Fruit fly (Drosophila melanogaster): ENCODE data around the gene CG42846.

Gene CG42846

dm6 chr3L:199754-200596, 31.4 kb downstream of the CG42846 start, which contains the start of the genes rno and mri (continued):
- TF ChIP-seq CG17568 (GFP tag; optimal IDR thresholded peaks at IDR 0.05) (no peak), exex (tag; optimal IDR thresholded peaks at IDR 0.05) (no peak), HLH54F (GFP tag; optimal IDR thresholded peaks at IDR 0.05) (peak; percentile 27), Ets97D (GFP tag; optimal IDR thresholded peaks at IDR 0.05) (peak; percentile 71), Oaz (GFP tag; IDR thresholded peaks at IDR 0.05) (peak; percentile 63), CG13287 (GFP tag; IDR thresholded peaks at IDR 0.05; ENCODE audit: partially characterized antibody) (peak; percentile 92), CG17328 (GFP tag; IDR thresholded peaks at IDR 0.05) (peak; percentile 78), BtbVII (GFP tag; optimal IDR thresholded peaks at IDR 0.05) (peak; percentile 3), Dll (GFP tag; IDR thresholded peaks at IDR 0.05; ENCODE audit: partially characterized antibody) (peak; percentile 95), pzg (GFP tag; optimal IDR thresholded peaks at IDR 0.05) (peak; percentile 35), CG6813 (GFP tag; optimal IDR thresholded peaks at IDR 0.05) (peak; percentile 14), CG4617 (GFP tag; optimal IDR thresholded peaks at IDR 0.05; ENCODE audit: borderline replicate concordance) (peak; percentile 58), CG30020 (tag; optimal IDR thresholded peaks at IDR 0.05) (peak; percentile 83), CG13296 (GFP tag; optimal IDR thresholded peaks at IDR 0.05) (no peak), jigr1 (GFP tag; IDR thresholded peaks at IDR 0.05) (peak; percentile 72; the same call in 1 of the 3 replicates), seq (GFP tag; IDR thresholded peaks at IDR 0.05) (no peak), CG6175 (GFP tag; IDR thresholded peaks at IDR 0.05) (no peak), NFAT (GFP tag; IDR thresholded peaks at IDR 0.05) (peak; percentile 53), corto (GFP tag; optimal IDR thresholded peaks at IDR 0.05) (no peak), sd (tag; optimal IDR thresholded peaks at IDR 0.05) (peak; percentile 30), H2.0 (GFP tag; IDR thresholded peaks at IDR 0.05) (peak; percentile 73), kay (GFP tag; optimal IDR thresholded peaks at IDR 0.05) (peak; percentile 33), E2f2 (GFP tag; IDR thresholded peaks at IDR 0.05) (peak; percentile 40), tna (GFP tag; IDR thresholded peaks at IDR 0.05; ENCODE audit: partially characterized antibody) (peak; percentile 90), bsh (GFP tag; optimal IDR thresholded peaks at IDR 0.05) (peak in 1 of 2 experiments; percentile 71), pum (GFP tag; optimal IDR thresholded peaks at IDR 0.05) (peak; percentile 20), crc (GFP tag; optimal IDR thresholded peaks at IDR 0.05) (no peak), aop (GFP tag; IDR thresholded peaks at IDR 0.05) (no peak), Mes4 (GFP tag; optimal IDR thresholded peaks at IDR 0.05) (no peak), jumu (GFP tag; optimal IDR thresholded peaks at IDR 0.05) (no peak), CG11093 (GFP tag; IDR thresholded peaks at IDR 0.05) (peak; percentile 54; the same call in 1 of the 3 replicates), chm (GFP tag; IDR thresholded peaks at IDR 0.05) (peak; percentile 50), Ada2b (GFP tag; IDR thresholded peaks at IDR 0.05) (peak; percentile 59; the same call in 1 of the 2 replicates), CG6254 (GFP tag; optimal IDR thresholded peaks at IDR 0.05) (no peak), al (GFP tag; IDR thresholded peaks at IDR 0.05) (peak; percentile 67), CG16863 (GFP tag; optimal IDR thresholded peaks at IDR 0.05) (no peak), ab (GFP tag; optimal IDR thresholded peaks at IDR 0.05) (no peak), CG12104 (GFP tag; optimal IDR thresholded peaks at IDR 0.05) (peak; percentile 67), dmrt99B (tag; optimal IDR thresholded peaks at IDR 0.05) (no peak), eve (GFP tag; optimal IDR thresholded peaks at IDR 0.05) (no peak), Neu2 (GFP tag; optimal IDR thresholded peaks at IDR 0.05; ENCODE audit: borderline replicate concordance) (no peak), CG34422 (GFP tag; IDR thresholded peaks at IDR 0.05) (peak; percentile 58; the same call in 1 of the 3 replicates), sug (tag; optimal IDR thresholded peaks at IDR 0.05) (peak; percentile 73), Nf-YB (GFP tag; optimal IDR thresholded peaks at IDR 0.05) (peak; percentile 13), Camta (GFP tag; optimal IDR thresholded peaks at IDR 0.05) (no peak), CG12155 (GFP tag; optimal IDR thresholded peaks at IDR 0.05) (peak; percentile 42), trh (GFP tag; optimal IDR thresholded peaks at IDR 0.05) (peak; percentile 44), CG2120 (GFP tag; optimal IDR thresholded peaks at IDR 0.05) (peak; percentile 67), oc (tag; optimal IDR thresholded peaks at IDR 0.05) (no peak)

Data from whole organism, embryonic.